Fruit fly (Drosophila melanogaster) whole organism, prepupa: Measurements from ENCODE around the gene Sh.
A peak's percentile ranks its signal among the peaks of the same experiment; 100 is the strongest.

Experiments
- CG10631 ChIP-seq: fragments of 200-800 bp; sonication (Bioruptor generic); optimal IDR thresholded peaks from 2 replicates; lab custom pipeline; 2016; ENCODE audit warnings: missing biosample characterization, missing genetic modification characterization
- CG10669 ChIP-seq: fragments of 200-800 bp; sonication (Bioruptor generic); optimal IDR thresholded peaks from 3 replicates; lab custom pipeline; 2018; ENCODE audit warnings: missing biosample characterization, mild to moderate bottlenecking, missing genetic modification characterization, moderate library complexity
- CG11294 ChIP-seq: fragments of 200-800 bp; sonication (Bioruptor generic); IDR thresholded peaks from 2 replicates; pipeline ENCODE4 v1.3.6; 2022; ENCODE audit warnings: missing biosample characterization, missing genetic modification characterization
- CG11762 ChIP-seq: fragments of 200-800 bp; sonication (Bioruptor generic); optimal IDR thresholded peaks from 3 replicates; lab custom pipeline; 2016; ENCODE audit warnings: missing biosample characterization, missing genetic modification characterization; ENCODE audit not compliant: insufficient read depth
- CG11902 ChIP-seq: fragments of 200-800 bp; sonication (Bioruptor generic); optimal IDR thresholded peaks from 3 replicates; lab custom pipeline; 2016; ENCODE audit warnings: missing biosample characterization, missing genetic modification characterization
- CG15336 ChIP-seq: fragments of 200-800 bp; sonication (Bioruptor generic); IDR thresholded peaks from 2 replicates; pipeline ENCODE4 v1.3.6; 2022; ENCODE audit warnings: missing biosample characterization, missing genetic modification characterization
- CG1621 ChIP-seq: fragments of 200-800 bp; sonication (Bioruptor generic); optimal IDR thresholded peaks from 3 replicates; lab custom pipeline; 2018; ENCODE audit warnings: missing biosample characterization, mild to moderate bottlenecking, missing genetic modification characterization
- CG16779 ChIP-seq: fragments of 200-800 bp; sonication (Bioruptor generic); optimal IDR thresholded peaks from 3 replicates; lab custom pipeline; 2017; ENCODE audit warnings: missing biosample characterization, mild to moderate bottlenecking, missing genetic modification characterization
- CG31627 ChIP-seq: fragments of 200-800 bp; sonication (Bioruptor generic); optimal IDR thresholded peaks from 3 replicates; lab custom pipeline; 2016; ENCODE audit warnings: missing biosample characterization, missing genetic modification characterization
- CG3919 ChIP-seq: fragments of 200-800 bp; sonication (Bioruptor generic); optimal IDR thresholded peaks from 3 replicates; lab custom pipeline; 2016; ENCODE audit warnings: missing biosample characterization, missing genetic modification characterization
- CG4318 ChIP-seq: fragments of 200-800 bp; sonication (Bioruptor generic); optimal IDR thresholded peaks from 3 replicates; lab custom pipeline; 2017; ENCODE audit warnings: missing biosample characterization, mild to moderate bottlenecking, missing genetic modification characterization
- CG6163 ChIP-seq: fragments of 200-800 bp; sonication (Bioruptor generic); IDR thresholded peaks from 3 replicates; pipeline ENCODE4 v1.3.6; 2022; ENCODE audit warnings: missing biosample characterization, missing genetic modification characterization
- CG6792 ChIP-seq: fragments of 200-800 bp; sonication (Bioruptor generic); optimal IDR thresholded peaks from 3 replicates; lab custom pipeline; 2016; ENCODE audit warnings: missing biosample characterization, missing genetic modification characterization
- CG8319 ChIP-seq: fragments of 200-800 bp; sonication (Bioruptor generic); optimal IDR thresholded peaks from 3 replicates; lab custom pipeline; 2016; ENCODE audit warnings: missing biosample characterization, missing genetic modification characterization
- CG8632 ChIP-seq: fragments of 200-800 bp; sonication (Bioruptor generic); optimal IDR thresholded peaks from 3 replicates; lab custom pipeline; 2016; ENCODE audit warnings: missing biosample characterization, missing genetic modification characterization
- CG9139 ChIP-seq: fragments of 200-800 bp; sonication (Bioruptor generic); optimal IDR thresholded peaks from 3 replicates; lab custom pipeline; 2017; ENCODE audit warnings: missing biosample characterization, mild to moderate bottlenecking, missing genetic modification characterization
- Eip93F ChIP-seq: fragments of 200-800 bp; sonication (Bioruptor generic); optimal IDR thresholded peaks from 2 replicates; lab custom pipeline; 2016; ENCODE audit warnings: missing biosample characterization, mild to moderate bottlenecking, missing genetic modification characterization
- Ets21C ChIP-seq: fragments of 200-800 bp; sonication (Bioruptor generic); optimal IDR thresholded peaks from 3 replicates; lab custom pipeline; 2016; ENCODE audit warnings: missing biosample characterization, missing genetic modification characterization
- Ets96B ChIP-seq: fragments of 200-800 bp; optimal IDR thresholded peaks from 2 replicates; lab custom pipeline; 2019; ENCODE audit warnings: missing biosample characterization, mild to moderate bottlenecking, missing genetic modification characterization, moderate library complexity
- Gug ChIP-seq: fragments of 200-800 bp; sonication (Bioruptor generic); IDR thresholded peaks from 2 replicates; pipeline ENCODE4 v1.3.6; 2022; ENCODE audit warnings: missing biosample characterization, missing genetic modification characterization
- Hr38 ChIP-seq: sonication (Bioruptor generic); optimal IDR thresholded peaks from 2 replicates; lab custom pipeline; 2016; ENCODE audit warnings: missing biosample characterization, missing genetic modification characterization
- Lpt ChIP-seq: fragments of 200-800 bp; sonication (Bioruptor generic); optimal IDR thresholded peaks from 3 replicates; lab custom pipeline; 2016; ENCODE audit warnings: missing biosample characterization, missing genetic modification characterization
- Met ChIP-seq: fragments of 200-800 bp; sonication (Bioruptor generic); optimal IDR thresholded peaks from 3 replicates; lab custom pipeline; 2016; ENCODE audit warnings: missing biosample characterization, missing genetic modification characterization
- OdsH ChIP-seq: fragments of 200-800 bp; sonication (Bioruptor generic); optimal IDR thresholded peaks from 3 replicates; lab custom pipeline; 2016; ENCODE audit warnings: missing biosample characterization, missing genetic modification characterization
- Sox14 ChIP-seq: fragments of 200-800 bp; sonication (Bioruptor generic); optimal IDR thresholded peaks from 3 replicates; lab custom pipeline; 2016; ENCODE audit warnings: missing biosample characterization, missing genetic modification characterization
- achi ChIP-seq: fragments of 200-800 bp; sonication (Bioruptor generic); optimal IDR thresholded peaks from 3 replicates; lab custom pipeline; 2016; ENCODE audit warnings: missing biosample characterization, missing genetic modification characterization
- cyc ChIP-seq: fragments of 200-800 bp; sonication (Bioruptor generic); optimal IDR thresholded peaks from 3 replicates; lab custom pipeline; 2016; ENCODE audit warnings: missing biosample characterization, missing genetic modification characterization
- dac ChIP-seq: fragments of 200-800 bp; sonication (Bioruptor generic); optimal IDR thresholded peaks from 2 replicates; lab custom pipeline; 2017; ENCODE audit warnings: missing biosample characterization, mild to moderate bottlenecking, missing genetic modification characterization
- dsx ChIP-seq: fragments of 200-800 bp; optimal IDR thresholded peaks from 3 replicates; lab custom pipeline; 2019; ENCODE audit warnings: missing biosample characterization, mild to moderate bottlenecking, missing genetic modification characterization, moderate library complexity; ENCODE audit not compliant: poor library complexity, severe bottlenecking
- fd59A ChIP-seq: fragments of 200-800 bp; sonication (Bioruptor generic); optimal IDR thresholded peaks from 2 replicates; lab custom pipeline; 2017; ENCODE audit warnings: missing biosample characterization, mild to moderate bottlenecking, missing genetic modification characterization, missing genetic modification reagents
- fd85E ChIP-seq: fragments of 200-800 bp; sonication (Bioruptor generic); optimal IDR thresholded peaks from 3 replicates; lab custom pipeline; 2016; ENCODE audit warnings: missing biosample characterization, missing genetic modification characterization
- fkh ChIP-seq: fragments of 200-800 bp; sonication (Bioruptor generic); optimal IDR thresholded peaks from 3 replicates; lab custom pipeline; 2017; ENCODE audit warnings: missing biosample characterization, mild to moderate bottlenecking, missing genetic modification characterization, moderate library complexity
- lz ChIP-seq: fragments of 200-800 bp; sonication (Bioruptor generic); optimal IDR thresholded peaks from 3 replicates; lab custom pipeline; 2016; ENCODE audit warnings: missing biosample characterization, missing genetic modification characterization
- pdm3 ChIP-seq: fragments of 200-800 bp; sonication (Bioruptor generic); optimal IDR thresholded peaks from 3 replicates; lab custom pipeline; 2016; ENCODE audit warnings: missing biosample characterization, missing genetic modification characterization
- salr ChIP-seq, 2 experiments: fragments of 200-800 bp; sonication (Bioruptor generic); optimal IDR thresholded peaks; 3 replicates each; lab custom pipeline; 2016 to 2018; ENCODE audit warnings: missing biosample characterization in 2 of 2, missing genetic modification characterization in 2 of 2, mild to moderate bottlenecking in 1 of 2
- spab ChIP-seq: fragments of 200-800 bp; sonication (Bioruptor generic); optimal IDR thresholded peaks from 2 replicates; lab custom pipeline; 2017; ENCODE audit warnings: missing biosample characterization, mild to moderate bottlenecking, missing genetic modification characterization, missing genetic modification reagents
- svp ChIP-seq: fragments of 200-800 bp; sonication (Bioruptor generic); peaks from one replicate; lab custom pipeline; 2016; ENCODE audit warnings: missing biosample characterization, missing genetic modification characterization
- topi ChIP-seq: fragments of 200-800 bp; sonication (Bioruptor generic); optimal IDR thresholded peaks from 3 replicates; lab custom pipeline; 2016; ENCODE audit warnings: missing biosample characterization, missing genetic modification characterization
- vri ChIP-seq: fragments of 200-800 bp; sonication (Bioruptor generic); optimal IDR thresholded peaks from 3 replicates; lab custom pipeline; 2016; ENCODE audit warnings: missing biosample characterization, mild to moderate bottlenecking, missing genetic modification characterization

Sh gene

dm6 chrX:17884567-17884966 is 178.5 kb downstream of the Sh start:
- TF ChIP-seq Eip93F (GFP tag; lab: Kevin White, UChicago) = no peak
- no peak for TF ChIP-seq Ets21C (GFP tag; lab: Kevin White, UChicago)
- TF ChIP-seq spab = no peak
- TF ChIP-seq fd85E = no peak
- TF ChIP-seq CG15336 = no peak
- TF ChIP-seq salr (GFP tag; optimal IDR thresholded peaks at IDR 0.05; lab: Kevin White, UChicago) = no peak
- no peak for TF ChIP-seq CG11902 (GFP tag; lab: Kevin White, UChicago)
- no peak for TF ChIP-seq topi (GFP tag; lab: Kevin White, UChicago)
- no peak for TF ChIP-seq CG11294
- TF ChIP-seq, all 60 proteins: peak for 0

DNA sequence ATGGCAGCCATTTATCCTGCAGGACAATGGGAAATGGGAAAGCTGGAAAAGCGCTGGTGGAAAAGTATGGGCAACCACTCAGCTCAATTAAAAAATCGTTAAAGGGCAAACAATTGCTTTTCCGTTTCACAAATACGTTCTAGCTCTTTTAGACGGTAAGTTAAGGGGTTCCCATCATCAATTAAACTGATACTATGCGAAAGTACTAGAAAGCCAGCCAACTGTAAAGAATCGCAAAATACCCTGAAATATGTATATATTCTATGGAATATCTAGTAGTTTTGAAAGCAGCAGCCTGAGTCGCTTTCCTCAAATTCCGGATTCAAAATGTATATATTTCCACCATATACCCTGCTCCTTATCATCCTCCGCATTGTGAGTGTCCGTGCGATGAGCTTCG is 179.6 kb downstream of the Sh start, which contains the start of gene CG12985:
Gene CG12985 (plus strand): TSS at position 301 of the 400 bp plus-strand sequence.
- TF ChIP-seq fkh (no peak), CG9139 (GFP tag; lab: Kevin White, UChicago) (no peak), OdsH (GFP tag; lab: Kevin White, UChicago) (no peak), Lpt (GFP tag; lab: Kevin White, UChicago) (no peak), CG6163 (GFP tag; lab: Robert Waterston, UW) (no peak), Met (GFP tag; lab: Kevin White, UChicago) (no peak), fd85E (no peak), achi (GFP tag; lab: Kevin White, UChicago) (no peak), CG31627 (GFP tag; lab: Kevin White, UChicago) (no peak), Eip93F (GFP tag; lab: Kevin White, UChicago) (no peak), cyc (GFP tag; lab: Kevin White, UChicago) (no peak), topi (GFP tag; lab: Kevin White, UChicago) (no peak), CG10669 (GFP tag; lab: Kevin White, UChicago) (no peak), pdm3 (no peak), CG16779 (tag; lab: Kevin White, UChicago) (no peak)

dm6 chrX:17882769-17883168 is 180.3 kb downstream of the Sh start:
- TF ChIP-seq OdsH (GFP tag; lab: Kevin White, UChicago) (no peak), Gug (GFP tag; lab: Robert Waterston, UW) (no peak), CG11294 (no peak), Hr38 (GFP tag; lab: Kevin White, UChicago) (no peak), CG11762 (GFP tag; lab: Kevin White, UChicago) (no peak), CG11902 (GFP tag; lab: Kevin White, UChicago) (no peak)

DNA sequence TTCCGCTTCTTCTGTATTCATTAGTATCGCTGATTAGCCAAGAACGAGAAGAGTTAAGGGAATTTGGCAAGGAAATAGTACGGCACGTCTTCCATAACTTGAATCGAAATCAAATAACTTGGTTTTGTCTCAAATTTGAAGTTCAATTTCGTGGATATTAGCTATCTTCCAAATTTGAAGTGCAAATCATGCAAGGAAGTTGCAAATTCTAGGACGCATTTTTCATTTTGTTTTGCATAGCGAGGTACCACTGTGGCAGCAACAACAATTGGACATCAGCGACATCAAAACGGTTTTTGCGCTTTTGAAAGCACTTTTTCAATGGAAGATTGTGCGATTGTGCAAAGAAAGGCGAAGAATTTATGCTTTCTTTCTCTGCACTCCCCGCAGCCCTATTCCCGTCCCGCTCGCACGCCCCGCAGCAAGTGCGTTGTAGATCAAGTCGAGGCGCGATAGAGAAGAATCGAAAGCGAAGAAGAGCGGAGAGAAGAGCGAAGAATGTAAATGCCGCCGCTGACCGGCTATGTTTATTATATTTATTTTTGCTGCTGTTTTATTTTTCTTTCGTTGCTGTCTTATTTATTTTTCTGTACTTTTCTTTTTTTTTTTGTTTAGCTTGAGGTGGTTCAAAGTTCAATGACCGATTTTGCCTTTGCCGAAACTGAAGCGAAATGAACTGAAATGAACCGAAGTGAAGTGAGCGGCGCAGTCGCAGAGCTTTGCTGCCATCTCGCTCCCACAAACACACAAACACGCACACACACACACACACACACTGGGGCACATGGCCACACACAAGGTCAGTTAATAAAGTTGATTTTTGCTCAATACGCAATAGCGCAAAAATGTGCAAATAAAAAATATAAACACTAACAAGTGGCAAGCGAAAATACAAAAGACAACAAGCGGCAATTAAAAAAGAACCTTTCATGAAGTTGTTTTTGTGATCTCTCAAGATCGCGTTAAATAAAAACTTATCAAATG is 181.6 kb downstream of the Sh start:
- peak; percentile 54 for TF ChIP-seq Eip93F (GFP tag; lab: Kevin White, UChicago)
- TF ChIP-seq fkh = peak; percentile 14
- TF ChIP-seq CG9139 (GFP tag; lab: Kevin White, UChicago) = no peak
- peak; percentile 16 for TF ChIP-seq Ets96B (tag; lab: Kevin White, UChicago)
- peak; percentile 15 for TF ChIP-seq dac (GFP tag; lab: Kevin White, UChicago)
- TF ChIP-seq fd85E = no peak
- TF ChIP-seq dsx (GFP tag; lab: Kevin White, UChicago) = peak; percentile 8
- TF ChIP-seq CG4318 (GFP tag; lab: Kevin White, UChicago) = peak; percentile 57
- peak; percentile 69 for TF ChIP-seq Sox14 (GFP tag; lab: Kevin White, UChicago)
- TF ChIP-seq vri (GFP tag; lab: Kevin White, UChicago) = peak; percentile 48
- peak; percentile 25 for TF ChIP-seq CG11762 (GFP tag; lab: Kevin White, UChicago)
- peak; percentile 78 for TF ChIP-seq lz
- peak; percentile 71 for TF ChIP-seq CG3919 (GFP tag; lab: Kevin White, UChicago)
- peak; percentile 45 for TF ChIP-seq achi (GFP tag; lab: Kevin White, UChicago)
- TF ChIP-seq salr (GFP tag; optimal IDR thresholded peaks at IDR 0.05; lab: Kevin White, UChicago) = peak in 1 of 2 experiments; percentile 59
- TF ChIP-seq CG15336 = peak; percentile 73
- TF ChIP-seq spab = no peak
- TF ChIP-seq CG11902 (GFP tag; lab: Kevin White, UChicago) = peak; percentile 50
- no peak for TF ChIP-seq CG16779 (tag; lab: Kevin White, UChicago)
- TF ChIP-seq fd59A (GFP tag; lab: Kevin White, UChicago) = peak; percentile 14
- peak; percentile 44 for TF ChIP-seq CG8319
- TF ChIP-seq svp (GFP tag; lab: Kevin White, UChicago) = peak; percentile 96
- peak; percentile 30 for TF ChIP-seq CG8632 (GFP tag; lab: Kevin White, UChicago)
- TF ChIP-seq CG6163 (GFP tag; lab: Robert Waterston, UW) = peak; percentile 75
- peak; percentile 58 for TF ChIP-seq CG6792 (GFP tag; lab: Kevin White, UChicago)
- peak; percentile 83 for TF ChIP-seq CG31627 (GFP tag; lab: Kevin White, UChicago)
- peak; percentile 51 for TF ChIP-seq CG10631 (GFP tag; lab: Kevin White, UChicago)
- TF ChIP-seq CG11294 = peak; percentile 81
- TF ChIP-seq Lpt (GFP tag; lab: Kevin White, UChicago) = peak; percentile 59
- TF ChIP-seq pdm3 = peak; percentile 80
- peak; percentile 78 for TF ChIP-seq topi (GFP tag; lab: Kevin White, UChicago)
- TF ChIP-seq Hr38 (GFP tag; lab: Kevin White, UChicago) = no peak
- peak; percentile 14 for TF ChIP-seq CG1621 (tag; lab: Kevin White, UChicago)
